Worm (Caenorhabditis elegans) whole organism, mixed stage, embryonic: ENCODE data around the gene C04C11.1.

Source experiments
- M03D4.4 ChIP-seq: sonication (generic microtip); optimal IDR thresholded peaks from 2 replicates; lab custom pipeline; 2017; ENCODE audit warnings: mild to moderate bottlenecking, missing genetic modification characterization, missing compliant biosample characterization
- bed-3 ChIP-seq: fragments of 200-800 bp; sonication (Bioruptor generic); optimal IDR thresholded peaks from 3 replicates; lab custom pipeline; 2018; ENCODE audit warnings: mild to moderate bottlenecking, missing genetic modification characterization, moderate library complexity, missing compliant biosample characterization
- blmp-1 ChIP-seq: fragments of 150-350 bp; optimal IDR thresholded peaks from 2 replicates; lab custom pipeline; 2014; ENCODE audit warnings: missing biosample characterization, missing genetic modification characterization
- ceh-39 ChIP-seq: fragments of 150-350 bp; optimal IDR thresholded peaks from 2 replicates; lab custom pipeline; 2014; ENCODE audit warnings: missing biosample characterization, missing genetic modification characterization
- ceh-43 ChIP-seq: fragments of 200-800 bp; sonication (Bioruptor generic); optimal IDR thresholded peaks from 2 replicates; lab custom pipeline; 2018; ENCODE audit warnings: mild to moderate bottlenecking, missing genetic modification characterization, moderate library complexity, missing compliant biosample characterization
- ceh-83 ChIP-seq: fragments of 200-800 bp; sonication (Bioruptor generic); optimal IDR thresholded peaks from 2 replicates; lab custom pipeline; 2018; ENCODE audit warnings: mild to moderate bottlenecking, missing genetic modification characterization, missing compliant biosample characterization
- ces-1 ChIP-seq: fragments of 150-350 bp; optimal IDR thresholded peaks from 2 replicates; lab custom pipeline; 2014; ENCODE audit warnings: missing biosample characterization, missing genetic modification reagents, missing genetic modification characterization
- cnd-1 ChIP-seq: fragments of 200-800 bp; sonication (Bioruptor generic); optimal IDR thresholded peaks from 2 replicates; lab custom pipeline; 2018; ENCODE audit warnings: mild to moderate bottlenecking, missing genetic modification characterization, missing compliant biosample characterization
- drap-1 ChIP-seq: fragments of 200-800 bp; sonication (Bioruptor generic); optimal IDR thresholded peaks from 3 replicates; lab custom pipeline; 2018; ENCODE audit warnings: mild to moderate bottlenecking, missing genetic modification characterization, missing compliant biosample characterization
- elt-1 ChIP-seq: sonication (generic microtip); optimal IDR thresholded peaks from 2 replicates; lab custom pipeline; 2017; ENCODE audit warnings: missing genetic modification characterization, mild to moderate bottlenecking, missing compliant biosample characterization, antibody characterized with exemption, moderate library complexity, borderline replicate concordance; ENCODE audit not compliant: insufficient read depth
- elt-3 ChIP-seq: fragments of 150-350 bp; optimal IDR thresholded peaks from 2 replicates; lab custom pipeline; 2014; ENCODE audit warnings: missing biosample characterization, missing genetic modification characterization
- flh-1 ChIP-seq: fragments of 200-800 bp; sonication (Bioruptor generic); optimal IDR thresholded peaks from 2 replicates; lab custom pipeline; 2018; ENCODE audit warnings: mild to moderate bottlenecking, missing genetic modification characterization, moderate library complexity, missing compliant biosample characterization
- ham-2 ChIP-seq: fragments of 200-800 bp; sonication (Bioruptor generic); optimal IDR thresholded peaks from 2 replicates; lab custom pipeline; 2018; ENCODE audit warnings: mild to moderate bottlenecking, missing genetic modification characterization, missing compliant biosample characterization
- hlh-1 ChIP-seq: fragments of 150-350 bp; optimal IDR thresholded peaks from 2 replicates; lab custom pipeline; 2014; ENCODE audit warnings: missing biosample characterization, missing genetic modification reagents, missing genetic modification characterization
- lin-13 ChIP-seq: fragments of 150-350 bp; optimal IDR thresholded peaks from 2 replicates; lab custom pipeline; 2014; ENCODE audit warnings: missing biosample characterization, missing genetic modification characterization
- lin-32 ChIP-seq: fragments of 200-800 bp; sonication (Bioruptor generic); optimal IDR thresholded peaks from 2 replicates; lab custom pipeline; 2018; ENCODE audit warnings: mild to moderate bottlenecking, missing genetic modification characterization, missing compliant biosample characterization
- lsy-2 ChIP-seq: fragments of 150-350 bp; optimal IDR thresholded peaks from 2 replicates; lab custom pipeline; 2014; ENCODE audit warnings: missing biosample characterization, missing genetic modification characterization
- mab-5 ChIP-seq: fragments of 150-350 bp; optimal IDR thresholded peaks from 2 replicates; lab custom pipeline; 2014; ENCODE audit warnings: missing biosample characterization, missing genetic modification characterization
- mep-1 ChIP-seq: fragments of 150-350 bp; optimal IDR thresholded peaks from 2 replicates; lab custom pipeline; 2017; ENCODE audit warnings: missing biosample characterization, missing genetic modification reagents, missing genetic modification characterization, inconsistent platforms
- mls-2 ChIP-seq: sonication (generic microtip); optimal IDR thresholded peaks from 2 replicates; lab custom pipeline; 2016; ENCODE audit warnings: mild to moderate bottlenecking, missing genetic modification characterization, moderate library complexity, missing compliant biosample characterization
- nhr-12 ChIP-seq: fragments of 150-350 bp; optimal IDR thresholded peaks from 2 replicates; lab custom pipeline; 2014; ENCODE audit warnings: missing biosample characterization, missing genetic modification characterization
- nhr-2 ChIP-seq: fragments of 150-350 bp; optimal IDR thresholded peaks from 2 replicates; lab custom pipeline; 2014; ENCODE audit warnings: missing biosample characterization, missing genetic modification characterization
- nhr-237 ChIP-seq: fragments of 150-350 bp; optimal IDR thresholded peaks from 2 replicates; lab custom pipeline; 2014; ENCODE audit warnings: missing biosample characterization, missing genetic modification characterization
- nhr-28 ChIP-seq: fragments of 150-350 bp; optimal IDR thresholded peaks from 2 replicates; lab custom pipeline; 2014; ENCODE audit warnings: missing biosample characterization, missing genetic modification characterization
- nhr-76 ChIP-seq: sonication (generic microtip); optimal IDR thresholded peaks from 2 replicates; lab custom pipeline; 2017; ENCODE audit warnings: missing biosample characterization, missing genetic modification characterization
- pha-4 ChIP-seq: fragments of 150-350 bp; optimal IDR thresholded peaks from 2 replicates; lab custom pipeline; 2018; ENCODE audit warnings: missing biosample characterization, missing genetic modification reagents, missing genetic modification characterization
- sem-2 ChIP-seq: fragments of 200-800 bp; sonication (Bioruptor generic); optimal IDR thresholded peaks from 2 replicates; lab custom pipeline; 2018; ENCODE audit warnings: mild to moderate bottlenecking, missing genetic modification characterization, missing compliant biosample characterization
- snpc-4 ChIP-seq: fragments of 150-350 bp; optimal IDR thresholded peaks from 2 replicates; lab custom pipeline; 2014; ENCODE audit warnings: missing biosample characterization, missing genetic modification characterization
- sptf-1 ChIP-seq: sonication (generic microtip); optimal IDR thresholded peaks from 2 replicates; lab custom pipeline; 2017; ENCODE audit warnings: mild to moderate bottlenecking, missing genetic modification characterization, moderate library complexity, missing compliant biosample characterization
- tbx-8 ChIP-seq: fragments of 200-800 bp; sonication (Bioruptor generic); optimal IDR thresholded peaks from 2 replicates; lab custom pipeline; 2018; ENCODE audit warnings: mild to moderate bottlenecking, missing genetic modification characterization, moderate library complexity, missing compliant biosample characterization
- unc-120 ChIP-seq: sonication (generic microtip); optimal IDR thresholded peaks from 2 replicates; lab custom pipeline; 2017; ENCODE audit warnings: missing genetic modification characterization, missing compliant biosample characterization; ENCODE audit not compliant: poor library complexity, severe bottlenecking
- unc-39 ChIP-seq: fragments of 150-350 bp; optimal IDR thresholded peaks from 2 replicates; lab custom pipeline; 2014; ENCODE audit warnings: missing biosample characterization, missing genetic modification characterization
- unc-62 ChIP-seq: fragments of 150-350 bp; optimal IDR thresholded peaks from 2 replicates; lab custom pipeline; 2014; ENCODE audit warnings: missing biosample characterization, missing genetic modification reagents, missing genetic modification characterization
- zip-8 ChIP-seq: fragments of 150-350 bp; optimal IDR thresholded peaks from 2 replicates; lab custom pipeline; 2014; ENCODE audit warnings: missing biosample characterization, missing genetic modification characterization
- ztf-11 ChIP-seq: fragments of 150-350 bp; optimal IDR thresholded peaks from 2 replicates; lab custom pipeline; 2014; ENCODE audit warnings: missing biosample characterization, missing genetic modification characterization

C04C11.1 gene

DNA sequence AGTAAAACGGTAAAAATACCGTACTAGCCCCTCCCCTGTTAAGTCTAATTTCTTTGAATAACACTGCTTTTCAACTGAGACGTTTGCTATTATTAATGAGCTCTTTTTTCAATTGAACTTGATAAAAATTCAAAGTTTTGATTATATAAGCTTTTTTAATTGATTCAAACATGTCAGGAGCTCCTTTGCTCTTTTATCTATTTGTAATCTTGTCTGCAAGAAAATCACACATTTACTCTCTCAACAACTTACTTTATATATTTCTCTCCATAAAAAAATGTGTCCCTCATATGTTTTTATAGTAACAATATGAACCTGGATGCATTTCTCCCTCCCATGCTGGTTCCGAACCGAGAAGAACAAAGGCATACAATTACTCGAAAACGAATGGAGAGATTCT lies at the start of gene C04C11.1:
Gene C04C11.1, plus strand, starts transcription at position 301 of the 400 bp plus-strand sequence.
- TF ChIP-seq lin-13 (tag; lab: Kevin White, UChicago) = no peak
- TF ChIP-seq, all 35 proteins: peak for 0

DNA sequence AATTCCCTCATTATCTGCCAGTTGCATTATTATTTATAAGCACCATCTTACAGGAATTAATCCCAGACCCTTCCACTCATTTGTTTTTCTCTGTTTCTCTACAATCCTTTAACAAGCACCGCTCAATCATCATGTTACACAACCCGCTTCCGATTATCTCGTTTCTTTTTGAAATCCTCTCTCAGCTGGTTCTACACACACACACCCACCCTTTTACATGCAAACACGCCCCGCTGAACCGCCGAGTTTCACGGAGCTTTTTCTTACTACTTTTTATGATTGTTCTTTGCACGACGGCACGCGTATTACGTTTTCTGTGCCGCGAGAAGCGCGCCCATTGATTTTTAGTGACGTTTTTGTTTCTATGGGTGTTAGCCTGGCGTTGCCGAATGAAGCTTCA lies 46.6 kb upstream of the C04C11.1 start:
- TF ChIP-seq mls-2 (tag; lab: Kevin White, UChicago) = no peak
- peak; percentile 54 for TF ChIP-seq unc-120 (tag; lab: Kevin White, UChicago)
- no peak for TF ChIP-seq bed-3 (GFP tag; lab: Kevin White, UChicago)
- no peak for TF ChIP-seq nhr-76 (tag; lab: Kevin White, UChicago)
- no peak for TF ChIP-seq tbx-8 (GFP tag; lab: Kevin White, UChicago)
- TF ChIP-seq ces-1 (GFP tag; lab: Kevin White, UChicago) = peak; percentile 53

- TF ChIP-seq ham-2 (GFP tag; lab: Kevin White, UChicago) (peak; percentile 85), mls-2 (tag; lab: Kevin White, UChicago) (no peak), sem-2 (GFP tag; lab: Kevin White, UChicago) (no peak), unc-62 (peak; percentile 75), elt-1 (peak; percentile 80)
- TF ChIP-seq, all 35 proteins: peak for 3
Observed at ce11 chrX:13974448-13975071, 45.8 kb upstream of the C04C11.1 start.

ce11 chrX:13975314-13975713 lies 45.1 kb upstream of the C04C11.1 start, which contains the start of gene F48F7.5:
TSS of gene F48F7.5 (plus strand) at chrX:13975653.
- TF ChIP-seq flh-1 (GFP tag; lab: Kevin White, UChicago) (no peak), nhr-237 (tag; lab: Kevin White, UChicago) (no peak), sptf-1 (tag; lab: Kevin White, UChicago) (no peak), pha-4 (tag; lab: Kevin White, UChicago) (no peak), bed-3 (GFP tag; lab: Kevin White, UChicago) (no peak)

DNA sequence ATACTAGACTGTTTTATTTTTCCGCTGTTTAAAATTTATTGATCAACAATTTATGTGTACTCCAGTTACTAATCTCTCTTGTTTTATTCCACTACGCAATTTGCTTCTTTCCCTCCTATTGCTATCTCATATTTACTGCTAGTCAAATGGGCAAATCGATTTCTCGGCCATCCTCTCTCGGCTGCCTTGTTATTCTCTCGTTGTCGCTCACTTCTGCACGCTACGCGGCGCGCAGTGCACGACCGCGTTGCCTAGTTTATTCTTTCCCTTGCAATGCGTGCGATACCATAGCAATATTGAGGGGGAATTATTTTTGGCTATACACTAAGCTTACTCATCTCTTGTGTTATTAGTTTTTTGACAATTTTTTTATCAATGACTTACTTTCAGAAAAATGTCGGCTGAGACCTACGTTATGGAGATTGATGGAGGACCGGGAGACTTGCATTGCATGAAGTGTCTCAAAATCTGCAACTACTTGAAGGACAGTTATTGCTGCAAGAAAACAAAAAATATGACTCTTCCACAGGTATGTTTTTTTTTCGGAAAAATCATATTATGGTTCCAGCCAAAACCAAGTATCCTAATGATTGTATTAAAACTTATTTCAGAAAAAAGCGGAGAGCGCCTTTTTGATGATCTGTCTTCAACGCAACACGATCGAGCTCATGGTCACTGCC lies 42.8 kb upstream of the C04C11.1 start, which contains the start of gene F48F7.6:
Gene F48F7.6, plus strand, starts transcription at position 391 of the 680 bp plus-strand sequence.
- TF ChIP-seq sem-2 (GFP tag; lab: Kevin White, UChicago) (no peak), tbx-8 (GFP tag; lab: Kevin White, UChicago) (no peak), ces-1 (GFP tag; lab: Kevin White, UChicago) (peak; percentile 67), pha-4 (tag; lab: Kevin White, UChicago) (peak; percentile 42), mep-1 (peak; percentile 58), ham-2 (GFP tag; lab: Kevin White, UChicago) (peak; percentile 74), nhr-76 (tag; lab: Kevin White, UChicago) (no peak), cnd-1 (no peak), bed-3 (GFP tag; lab: Kevin White, UChicago) (no peak), ztf-11 (no peak), unc-39 (tag; lab: Kevin White, UChicago) (no peak), sptf-1 (tag; lab: Kevin White, UChicago) (peak; percentile 38), lsy-2 (no peak), blmp-1 (tag; lab: Kevin White, UChicago) (no peak), ceh-83 (no peak), ceh-43 (GFP tag; lab: Kevin White, UChicago) (no peak), ceh-39 (tag; lab: Kevin White, UChicago) (peak; percentile 80), lin-13 (tag; lab: Kevin White, UChicago) (no peak), hlh-1 (tag; lab: Kevin White, UChicago) (peak; percentile 40), zip-8 (tag; lab: Kevin White, UChicago) (no peak), mab-5 (tag; lab: Kevin White, UChicago) (no peak), lin-32 (no peak), drap-1 (GFP tag; lab: Kevin White, UChicago) (peak; percentile 31), nhr-2 (tag; lab: Kevin White, UChicago) (no peak), mls-2 (tag; lab: Kevin White, UChicago) (no peak), snpc-4 (tag; lab: Kevin White, UChicago) (no peak), unc-120 (tag; lab: Kevin White, UChicago) (peak; percentile 12), M03D4.4 (tag; lab: Kevin White, UChicago) (peak; percentile 6), nhr-12 (no peak), nhr-28 (tag; lab: Kevin White, UChicago) (no peak), nhr-237 (tag; lab: Kevin White, UChicago) (peak; percentile 42), flh-1 (GFP tag; lab: Kevin White, UChicago) (no peak), unc-62 (peak; percentile 28), elt-3 (tag; lab: Kevin White, UChicago) (no peak), elt-1 (no peak)
